ENCODE assay signal across 3 fruit fly cellular contexts in the genomic region with DNA sequence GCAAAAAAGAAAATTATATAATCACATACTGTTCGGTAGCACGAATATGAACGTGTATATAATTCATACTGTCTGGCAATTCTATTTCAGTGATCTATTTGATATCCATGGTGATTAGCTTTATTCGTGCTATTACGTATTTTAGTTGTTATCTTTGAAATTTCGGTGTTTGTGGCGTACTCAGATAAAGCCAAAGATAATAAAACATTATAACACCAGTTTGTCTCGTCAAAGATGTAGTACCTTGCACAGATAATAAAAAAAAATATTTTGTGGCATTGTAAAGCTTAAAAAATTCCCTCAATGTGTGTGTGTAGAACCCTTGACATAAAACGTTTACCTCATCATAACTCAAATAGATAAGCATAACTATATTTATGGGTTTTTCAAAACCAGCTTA.
TF ChIP-seq lines count a peak whose summit lies in the region.

No protein-coding gene starts in this region.

- TF ChIP-seq CTCF in whole organism, embryonic (GFP tag; optimal IDR thresholded peaks at IDR 0.05; lab: Kevin White, UChicago) = no peak

TF ChIP-seq in whole organism, adult, 20 proteins besides CTCF, POLR2A, EP300 and RAD21:
- TF ChIP-seq CG11617 (GFP tag; optimal IDR thresholded peaks at IDR 0.05; lab: Kevin White, UChicago) (no peak), kay (GFP tag; lab: Kevin White, UChicago; ENCODE audit: borderline replicate concordance) (peak; percentile 8), Mnt (GFP tag; optimal IDR thresholded peaks at IDR 0.05; lab: Kevin White, UChicago) (no peak), Clk (GFP tag; optimal IDR thresholded peaks at IDR 0.05; lab: Kevin White, UChicago) (no peak), Crg-1 (GFP tag; optimal IDR thresholded peaks at IDR 0.05; lab: Kevin White, UChicago) (no peak)

TF ChIP-seq in whole organism, embryonic, 481 proteins besides CTCF, POLR2A, EP300 and RAD21:
- TF ChIP-seq PHDP (tag; optimal IDR thresholded peaks at IDR 0.05; lab: Kevin White, UChicago) (peak; percentile 3), sd (tag; optimal IDR thresholded peaks at IDR 0.05; lab: Kevin White, UChicago) (peak; percentile 29), CG11723 (GFP tag; optimal IDR thresholded peaks at IDR 0.05; lab: Kevin White, UChicago) (no peak), Six4 (GFP tag; optimal IDR thresholded peaks at IDR 0.05; lab: Kevin White, UChicago) (no peak), CG15073 (GFP tag; optimal IDR thresholded peaks at IDR 0.05; lab: Kevin White, UChicago) (no peak), CG15269 (tag; optimal IDR thresholded peaks at IDR 0.05; lab: Kevin White, UChicago) (peak; percentile 5), sug (tag; optimal IDR thresholded peaks at IDR 0.05; lab: Kevin White, UChicago) (peak; percentile 16), CG14710 (tag; optimal IDR thresholded peaks at IDR 0.05; lab: Kevin White, UChicago) (no peak), Nf-YC (tag; optimal IDR thresholded peaks at IDR 0.05; lab: Kevin White, UChicago) (peak; percentile 25), CG1024 (GFP tag; IDR thresholded peaks at IDR 0.05; lab: Robert Waterston, UW) (no peak), CG7928 (GFP tag; optimal IDR thresholded peaks at IDR 0.05; lab: Kevin White, UChicago) (no peak), bsh (GFP tag; optimal IDR thresholded peaks at IDR 0.05; lab: Kevin White, UChicago) (no peak), sr (GFP tag; IDR thresholded peaks at IDR 0.05; lab: Robert Waterston, UW) (no peak), CG13894 (tag; optimal IDR thresholded peaks at IDR 0.05; lab: Kevin White, UChicago) (peak; percentile 58), HLH54F (GFP tag; optimal IDR thresholded peaks at IDR 0.05; lab: Kevin White, UChicago) (no peak), CG10321 (GFP tag; IDR thresholded peaks at IDR 0.05; lab: Robert Waterston, UW) (no peak), zen (tag; optimal IDR thresholded peaks at IDR 0.05; lab: Kevin White, UChicago) (no peak), zfh1 (GFP tag; IDR thresholded peaks at IDR 0.05; lab: Robert Waterston, UW) (no peak), CG3407 (GFP tag; optimal IDR thresholded peaks at IDR 0.05; lab: Kevin White, UChicago) (no peak), ap (GFP tag; IDR thresholded peaks at IDR 0.05; lab: Robert Waterston, UW) (no peak), Lim3 (GFP tag; IDR thresholded peaks at IDR 0.05; lab: Robert Waterston, UW) (no peak), Tbp (GFP tag; optimal IDR thresholded peaks at IDR 0.05; lab: Kevin White, UChicago) (no peak), CG10543 (GFP tag; optimal IDR thresholded peaks at IDR 0.05; lab: Kevin White, UChicago) (peak; percentile 38), Pdp1 (GFP tag; optimal IDR thresholded peaks at IDR 0.05; lab: Kevin White, UChicago) (peak in 1 of 2 experiments; percentile 88), CG10209 (GFP tag; optimal IDR thresholded peaks at IDR 0.05; lab: Kevin White, UChicago) (no peak), CG34376 (GFP tag; optimal IDR thresholded peaks at IDR 0.05; lab: Kevin White, UChicago) (peak; percentile 0), CG2678 (tag; optimal IDR thresholded peaks at IDR 0.05; lab: Kevin White, UChicago) (peak; percentile 47), exex (tag; optimal IDR thresholded peaks at IDR 0.05; lab: Kevin White, UChicago) (peak; percentile 50), CG13296 (GFP tag; optimal IDR thresholded peaks at IDR 0.05; lab: Kevin White, UChicago) (peak; percentile 54), mirr (GFP tag; optimal IDR thresholded peaks at IDR 0.05; lab: Kevin White, UChicago) (peak; percentile 35)

TF ChIP-seq in whole organism, prepupa, 60 proteins besides CTCF, POLR2A, EP300 and RAD21:
- TF ChIP-seq Eip78C (GFP tag; lab: Kevin White, UChicago) = peak; percentile 32
- TF ChIP-seq Eip75B (GFP tag; optimal IDR thresholded peaks at IDR 0.05; lab: Kevin White, UChicago) = no peak
